Fruit fly (Drosophila melanogaster): ENCODE results near the gene CG32808.

Gene CG32808

dm6 chrX:1466505-1467381, 2.9 kb downstream of the CG32808 start:
- TF ChIP-seq CG17801 (GFP tag; optimal IDR thresholded peaks at IDR 0.05; ENCODE audit: partially characterized antibody) = no peak

DNA sequence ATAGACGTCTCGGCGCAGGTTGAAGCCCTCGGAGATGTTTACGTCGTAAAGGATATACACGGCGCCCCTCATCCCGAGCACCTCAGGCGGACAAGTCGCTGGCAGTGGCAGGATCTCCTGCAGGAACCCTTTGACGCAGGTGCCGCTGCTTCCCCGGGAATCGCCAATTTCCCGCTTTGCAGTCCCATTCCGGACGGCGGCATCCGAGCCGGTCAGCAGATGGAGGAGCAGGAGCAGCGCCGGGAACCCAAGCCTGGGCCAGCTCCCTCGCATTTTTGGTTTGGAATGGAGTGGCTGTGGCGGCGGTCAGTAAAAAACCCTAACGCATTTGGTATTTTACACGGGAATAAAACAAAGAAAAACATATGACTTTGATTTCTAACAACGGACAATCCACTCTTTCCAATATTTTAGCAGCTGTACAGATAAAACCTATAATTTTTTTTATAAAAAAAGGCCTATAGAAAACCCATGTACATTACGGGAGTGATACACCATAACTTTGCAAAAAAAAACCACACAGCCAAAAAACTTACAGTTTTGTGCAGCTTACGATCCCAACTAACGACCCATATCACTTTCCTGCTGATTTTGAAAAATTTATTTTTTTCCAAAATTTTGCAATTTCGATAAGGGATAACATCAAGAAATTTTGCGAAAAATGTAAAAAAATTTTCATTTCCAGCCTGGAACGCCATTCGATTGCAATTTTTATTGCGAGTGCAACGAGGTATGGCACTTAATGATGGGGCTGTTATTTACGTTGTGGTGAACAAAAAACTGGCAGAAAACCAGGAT, 3.7 kb downstream of the CG32808 start, which contains the start of the genes O-fut2 and CG14777:
Gene O-fut2 (minus strand): TSS at position 290 of the 798 bp plus-strand sequence.
Gene CG14777 (plus strand): TSS at position 428 of the 798 bp plus-strand sequence.
- no peak for TF ChIP-seq CG17801 (GFP tag; optimal IDR thresholded peaks at IDR 0.05; ENCODE audit: partially characterized antibody)

dm6 chrX:1464033-1464432, 5.6 kb downstream of the CG32808 start, which contains the start of gene Ns3:
Gene Ns3 (minus strand): TSS chrX:1464220.
- peak; percentile 27 for TF ChIP-seq CG17801 (GFP tag; optimal IDR thresholded peaks at IDR 0.05; ENCODE audit: partially characterized antibody)

- TF ChIP-seq CG17801 (GFP tag; optimal IDR thresholded peaks at IDR 0.05; ENCODE audit: partially characterized antibody) = no peak
Observed at dm6 chrX:1461544-1461943, 8.1 kb downstream of the CG32808 start, which contains the start of gene CG14787. Gene CG14787 (minus strand): TSS chrX:1461676.

- no peak for TF ChIP-seq CG17801 (GFP tag; optimal IDR thresholded peaks at IDR 0.05; ENCODE audit: partially characterized antibody)
Observed at dm6 chrX:1460278-1460872, 9.2 kb downstream of the CG32808 start, which contains the start of gene Lrpprc2. Gene Lrpprc2 (minus strand): TSS chrX:1460617.

DNA sequence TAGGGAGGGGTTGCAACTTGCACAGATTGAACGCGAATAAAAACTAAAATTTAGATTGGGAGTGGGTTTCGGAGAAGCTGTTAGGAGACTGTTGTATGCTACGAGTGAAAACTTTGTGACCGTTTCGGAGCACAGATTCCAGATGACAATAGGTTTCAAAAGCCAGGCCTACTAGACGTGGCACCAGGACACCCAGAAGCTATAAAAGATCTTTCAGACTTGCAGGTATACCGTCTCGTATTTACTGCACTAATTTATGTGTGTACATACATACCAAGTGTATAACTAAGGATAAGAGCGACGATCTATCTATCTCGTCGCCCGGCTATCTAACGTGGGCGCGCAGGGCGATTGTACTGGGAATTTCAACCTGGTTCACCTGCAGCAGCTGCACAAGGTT, 12.7 kb downstream of the CG32808 start, which contains the start of gene CG14785:
Gene CG14785 (minus strand): TSS at position 101 of the 400 bp plus-strand sequence.
- TF ChIP-seq CG17801 (GFP tag; optimal IDR thresholded peaks at IDR 0.05; ENCODE audit: partially characterized antibody) = no peak

DNA sequence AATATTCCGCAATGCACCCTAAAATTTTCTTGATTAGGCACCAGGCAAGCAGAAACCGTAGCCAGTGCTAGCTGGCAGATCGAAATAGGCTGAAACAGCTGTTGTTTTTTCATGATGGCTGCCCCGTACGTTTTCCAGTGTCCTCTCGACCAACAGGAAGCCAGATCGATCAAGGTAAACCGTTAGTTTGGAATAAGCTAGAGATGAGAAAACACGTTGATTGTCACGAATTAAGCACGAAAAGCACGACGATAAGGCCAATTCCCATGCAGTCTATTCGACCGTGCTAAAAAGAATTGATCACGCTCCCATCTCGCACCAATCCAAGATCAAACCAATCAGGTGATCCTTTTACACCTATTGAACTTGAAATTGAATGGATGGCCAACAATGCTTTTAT, 14.8 kb downstream of the CG32808 start:
- TF ChIP-seq CG17801 (GFP tag; optimal IDR thresholded peaks at IDR 0.05; ENCODE audit: partially characterized antibody) = no peak

DNA sequence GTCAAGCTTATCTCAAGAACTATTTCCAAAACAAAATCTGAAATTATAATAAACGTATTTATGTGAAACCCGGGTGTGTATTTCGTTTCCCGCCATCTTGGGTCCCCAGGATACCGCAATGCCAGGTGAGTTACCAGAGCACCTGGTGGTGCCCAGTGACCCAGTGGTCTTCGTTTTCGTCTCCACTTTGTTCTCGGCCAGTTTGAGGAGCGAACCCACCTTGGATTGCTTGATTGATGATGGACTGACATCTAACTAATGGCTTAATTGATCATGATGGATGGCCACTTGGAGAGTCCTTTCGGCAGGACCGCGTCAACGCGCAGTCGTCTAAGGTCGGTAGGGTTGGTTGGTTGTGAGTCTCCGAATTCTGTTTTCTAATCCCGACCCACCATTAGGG, 17.5 kb downstream of the CG32808 start, which contains the start of gene Gr2a:
Gene Gr2a (plus strand): TSS at position 301 of the 400 bp plus-strand sequence.
- no peak for TF ChIP-seq CG17801 (GFP tag; optimal IDR thresholded peaks at IDR 0.05; ENCODE audit: partially characterized antibody)
